Fruit fly (Drosophila melanogaster) whole organism, wandering third instar larva: ENCODE measurements around the gene CG18628.

Source experiments
- Abd-B ChIP-seq: fragments of >200 bp; optimal IDR thresholded peaks from 2 replicates; lab custom pipeline; 2017; ENCODE audit warnings: missing biosample characterization, missing genetic modification characterization
- CG32264 ChIP-seq: fragments of 200-800 bp; sonication (Bioruptor generic); optimal IDR thresholded peaks from 2 replicates; lab custom pipeline; 2016; ENCODE audit warnings: missing biosample characterization, missing genetic modification characterization
- CG9705 ChIP-seq: fragments of 200-800 bp; sonication (Bioruptor generic); optimal IDR thresholded peaks from 2 replicates; lab custom pipeline; 2018; ENCODE audit warnings: missing biosample characterization, mild to moderate bottlenecking, missing genetic modification characterization
- CrebA ChIP-seq: fragments of 200-800 bp; sonication (Bioruptor generic); optimal IDR thresholded peaks from 2 replicates; lab custom pipeline; 2016; ENCODE audit warnings: missing biosample characterization, mild to moderate bottlenecking, missing genetic modification characterization, borderline replicate concordance
- Dfd ChIP-seq: fragments of >200 bp; optimal IDR thresholded peaks from 2 replicates; lab custom pipeline; 2017; ENCODE audit warnings: missing biosample characterization, missing genetic modification characterization
- Dif ChIP-seq: fragments of 200-275, 200-300 bp; sonication (Bioruptor generic); optimal IDR thresholded peaks from 2 replicates; lab custom pipeline; 2018; ENCODE audit warnings: missing biosample characterization, missing genetic modification characterization; ENCODE audit not compliant: partially characterized antibody
- GATAd ChIP-seq: sonication (Bioruptor generic); optimal IDR thresholded peaks from 2 replicates; lab custom pipeline; 2016; ENCODE audit warnings: missing biosample characterization, missing genetic modification characterization
- HLH106 ChIP-seq: fragments of 200-800 bp; optimal IDR thresholded peaks from 3 replicates; lab custom pipeline; 2019; ENCODE audit warnings: missing biosample characterization, mild to moderate bottlenecking, missing genetic modification characterization, moderate library complexity
- Hnf4 ChIP-seq: fragments of 200-800 bp; sonication (Bioruptor generic); optimal IDR thresholded peaks from 2 replicates; lab custom pipeline; 2016; ENCODE audit warnings: missing biosample characterization, mild to moderate bottlenecking, missing genetic modification characterization
- Hr78 ChIP-seq: fragments of >200 bp; optimal IDR thresholded peaks from 2 replicates; lab custom pipeline; 2017; ENCODE audit warnings: missing biosample characterization, missing genetic modification characterization
- Hr83 ChIP-seq: fragments of 200-300 bp; sonication (Bioruptor generic); optimal IDR thresholded peaks from 2 replicates; lab custom pipeline; 2016; ENCODE audit warnings: missing biosample characterization, mild to moderate bottlenecking, missing genetic modification characterization, moderate library complexity; ENCODE audit not compliant: poor library complexity, severe bottlenecking
- Jra ChIP-seq: sonication (Bioruptor generic); optimal IDR thresholded peaks from 2 replicates; lab custom pipeline; 2016; ENCODE audit warnings: missing biosample characterization, missing genetic modification characterization
- Mio ChIP-seq: sonication (Bioruptor generic); optimal IDR thresholded peaks from 2 replicates; lab custom pipeline; 2016; ENCODE audit warnings: missing biosample characterization, missing genetic modification characterization
- Myc ChIP-seq: fragments of >200 bp; optimal IDR thresholded peaks from 2 replicates; lab custom pipeline; 2017
- N ChIP-seq: fragments of >200 bp; optimal IDR thresholded peaks from 2 replicates; lab custom pipeline; 2018; ENCODE audit warnings: missing biosample characterization, missing external identifiers, missing genetic modification characterization
- OdsH ChIP-seq: fragments of 200-800 bp; sonication (Bioruptor generic); optimal IDR thresholded peaks from 2 replicates; lab custom pipeline; 2016; ENCODE audit warnings: missing biosample characterization, mild to moderate bottlenecking, missing genetic modification characterization
- Rel ChIP-seq, 2 experiments: fragments of 200-800 bp; sonication (Bioruptor generic) in 1 of 2; optimal IDR thresholded peaks; 2 replicates in 1 of 2; 3 replicates in 1 of 2; lab custom pipeline; 2016 to 2019; ENCODE audit warnings: mild to moderate bottlenecking in 2 of 2, missing biosample characterization in 2 of 2, missing genetic modification characterization in 2 of 2, moderate library complexity in 1 of 2
- Sp1 ChIP-seq: fragments of 200-800 bp; sonication (Bioruptor generic); optimal IDR thresholded peaks from 3 replicates; lab custom pipeline; 2019; ENCODE audit warnings: missing biosample characterization, mild to moderate bottlenecking, missing genetic modification characterization, moderate library complexity
- Vsx2 ChIP-seq: fragments of 200-300, 225-300 bp; sonication (Bioruptor generic); optimal IDR thresholded peaks from 2 replicates; lab custom pipeline; 2018; ENCODE audit warnings: missing biosample characterization, missing genetic modification characterization; ENCODE audit not compliant: partially characterized antibody
- br ChIP-seq: fragments of 200-800 bp; sonication (Bioruptor generic); optimal IDR thresholded peaks from 2 replicates; lab custom pipeline; 2016; ENCODE audit warnings: missing biosample characterization, missing genetic modification characterization
- brk ChIP-seq: fragments of 200-800 bp; sonication (Bioruptor generic); optimal IDR thresholded peaks from 2 replicates; lab custom pipeline; 2016; ENCODE audit warnings: missing biosample characterization, mild to moderate bottlenecking, missing genetic modification characterization
- dl ChIP-seq, 2 experiments: fragments of 175-275, 200-275 bp in 1 of 2; fragments of 200-275 bp in 1 of 2; sonication (Bioruptor generic); optimal IDR thresholded peaks; lab custom pipeline; 2018; ENCODE audit warnings: mild to moderate bottlenecking in 2 of 2, missing biosample characterization in 2 of 2, missing genetic modification characterization in 2 of 2, moderate library complexity in 2 of 2; ENCODE audit not compliant: partially characterized antibody in 2 of 2, insufficient read depth in 1 of 2
- dmrt93B ChIP-seq: fragments of 200-800 bp; sonication (Bioruptor generic); optimal IDR thresholded peaks from 2 replicates; lab custom pipeline; 2018; ENCODE audit warnings: missing biosample characterization, mild to moderate bottlenecking, missing genetic modification characterization
- dsf ChIP-seq: sonication (Bioruptor generic); optimal IDR thresholded peaks from 2 replicates; lab custom pipeline; 2016; ENCODE audit warnings: missing biosample characterization, missing genetic modification characterization, borderline replicate concordance
- ey ChIP-seq: fragments of 200-800 bp; sonication (Bioruptor generic); optimal IDR thresholded peaks from 2 replicates; lab custom pipeline; 2016; ENCODE audit warnings: missing biosample characterization, missing genetic modification characterization
- foxo ChIP-seq, 2 experiments: fragments of 200-800 bp; sonication (Bioruptor generic); optimal IDR thresholded peaks; 2 replicates in 1 of 2; 3 replicates in 1 of 2; lab custom pipeline; 2016 to 2017; ENCODE audit warnings: missing biosample characterization in 2 of 2, missing genetic modification characterization in 2 of 2
- fru ChIP-seq: fragments of 200-800 bp; sonication (Bioruptor generic); optimal IDR thresholded peaks from 3 replicates; lab custom pipeline; 2016; ENCODE audit warnings: missing biosample characterization, mild to moderate bottlenecking, missing genetic modification characterization
- h ChIP-seq: fragments of 200-800 bp; sonication (Bioruptor generic); optimal IDR thresholded peaks from 3 replicates; lab custom pipeline; 2016; ENCODE audit warnings: missing biosample characterization, mild to moderate bottlenecking, missing genetic modification characterization
- jim ChIP-seq: fragments of 175-275, 200-325 bp; sonication (Bioruptor generic); optimal IDR thresholded peaks from 2 replicates; lab custom pipeline; 2016; ENCODE audit warnings: missing biosample characterization, mild to moderate bottlenecking, missing genetic modification characterization
- lola ChIP-seq: fragments of >200 bp; optimal IDR thresholded peaks from 2 replicates; lab custom pipeline; 2017; ENCODE audit warnings: missing biosample characterization, missing genetic modification characterization
- pan ChIP-seq: fragments of >200 bp; optimal IDR thresholded peaks from 2 replicates; lab custom pipeline; 2017
- psq ChIP-seq: fragments of 200-800 bp; sonication (Bioruptor generic); optimal IDR thresholded peaks from 3 replicates; lab custom pipeline; 2017; ENCODE audit warnings: missing biosample characterization, mild to moderate bottlenecking, missing genetic modification characterization, moderate library complexity
- rgr ChIP-seq: fragments of 200-800 bp; sonication (Bioruptor generic); optimal IDR thresholded peaks from 3 replicates; lab custom pipeline; 2016; ENCODE audit warnings: missing biosample characterization, mild to moderate bottlenecking, missing genetic modification characterization
- sage ChIP-seq: fragments of 200-800 bp; sonication (Bioruptor generic); optimal IDR thresholded peaks from 2 replicates; lab custom pipeline; 2016; ENCODE audit warnings: missing biosample characterization, mild to moderate bottlenecking, missing genetic modification characterization
- sv ChIP-seq: fragments of 200-800 bp; sonication (Bioruptor generic); optimal IDR thresholded peaks from 3 replicates; lab custom pipeline; 2016; ENCODE audit warnings: missing biosample characterization, missing genetic modification characterization
- tai ChIP-seq: sonication (Bioruptor generic); optimal IDR thresholded peaks from 2 replicates; lab custom pipeline; 2016; ENCODE audit warnings: missing biosample characterization, missing genetic modification characterization
- usp ChIP-seq: fragments of >200 bp; optimal IDR thresholded peaks from 2 replicates; lab custom pipeline; 2017; ENCODE audit warnings: missing biosample characterization, missing genetic modification characterization
- woc ChIP-seq: sonication (Bioruptor generic); optimal IDR thresholded peaks from 2 replicates; lab custom pipeline; 2016; ENCODE audit warnings: missing biosample characterization, mild to moderate bottlenecking, missing genetic modification characterization

CG18628 gene

dm6 chr3L:10681814-10682213 is 42.3 kb downstream of the CG18628 start:
- TF ChIP-seq CrebA (GFP tag; lab: Kevin White, UChicago): no peak
- no peak for TF ChIP-seq HLH106
- no peak for TF ChIP-seq CG32264 (GFP tag; lab: Kevin White, UChicago)
- peak; percentile 95 for TF ChIP-seq Dif (GFP tag; lab: Kevin White, UChicago)
- no peak for TF ChIP-seq pan (lab: Kevin White, UChicago)
- no peak for TF ChIP-seq Hr83
- TF ChIP-seq sage: peak; percentile 11
- no peak for TF ChIP-seq tai (GFP tag; lab: Kevin White, UChicago)
- TF ChIP-seq Sp1 (GFP tag; lab: Kevin White, UChicago): peak; percentile 2
- no peak for TF ChIP-seq Rel (GFP tag; optimal IDR thresholded peaks at IDR 0.05; lab: Kevin White, UChicago)
- peak; percentile 12 for TF ChIP-seq Rel (tag; optimal IDR thresholded peaks at IDR 0.05; lab: Kevin White, UChicago)
- TF ChIP-seq fru (GFP tag; lab: Kevin White, UChicago): no peak
- no peak for TF ChIP-seq woc (GFP tag; lab: Kevin White, UChicago)
- TF ChIP-seq dl (GFP tag; optimal IDR thresholded peaks at IDR 0.05; lab: Kevin White, UChicago; ENCODE audit: insufficient read depth in 1 of 2, partially characterized antibody in 2 of 2): peak; percentile 83 to 92
- no peak for TF ChIP-seq Myc (lab: Kevin White, UChicago)
- TF ChIP-seq N: no peak
- TF ChIP-seq rgr (GFP tag; lab: Kevin White, UChicago): peak; percentile 5
- no peak for TF ChIP-seq Vsx2 (GFP tag; lab: Kevin White, UChicago)
- TF ChIP-seq Dfd (GFP tag; lab: Kevin White, UChicago): peak; percentile 57
- no peak for TF ChIP-seq Hr78 (GFP tag; lab: Kevin White, UChicago)
- TF ChIP-seq Hnf4 (GFP tag; lab: Kevin White, UChicago): no peak
- peak; percentile 60 for TF ChIP-seq br
- no peak for TF ChIP-seq foxo (GFP tag; optimal IDR thresholded peaks at IDR 0.05; lab: Kevin White, UChicago)
- peak; percentile 57 for TF ChIP-seq h (GFP tag; lab: Kevin White, UChicago)
- TF ChIP-seq Jra (GFP tag; lab: Kevin White, UChicago): no peak
- TF ChIP-seq psq (GFP tag; lab: Kevin White, UChicago): peak; percentile 76
- TF ChIP-seq dsf (GFP tag; lab: Kevin White, UChicago): no peak

dm6 chr3L:10682725-10683367 is 43.3 kb downstream of the CG18628 start:
- TF ChIP-seq HLH106: peak; percentile 97
- peak; percentile 91 for TF ChIP-seq brk (GFP tag; lab: Kevin White, UChicago)
- TF ChIP-seq psq (GFP tag; lab: Kevin White, UChicago): peak; percentile 97
- TF ChIP-seq Vsx2 (GFP tag; lab: Kevin White, UChicago): no peak
- TF ChIP-seq dsf (GFP tag; lab: Kevin White, UChicago): peak; percentile 72
- TF ChIP-seq Mio (GFP tag; lab: Kevin White, UChicago): peak; percentile 39
- TF ChIP-seq Sp1 (GFP tag; lab: Kevin White, UChicago): peak; percentile 98
- TF ChIP-seq dl (GFP tag; optimal IDR thresholded peaks at IDR 0.05; lab: Kevin White, UChicago; ENCODE audit: insufficient read depth in 1 of 2, partially characterized antibody in 2 of 2): peak in 1 of 2 experiments; percentile 0
- TF ChIP-seq CG9705 (GFP tag; lab: Kevin White, UChicago): peak; percentile 93
- TF ChIP-seq Jra (GFP tag; lab: Kevin White, UChicago): peak; percentile 72
- TF ChIP-seq Rel (GFP tag; optimal IDR thresholded peaks at IDR 0.05; lab: Kevin White, UChicago): peak; percentile 86
- TF ChIP-seq Rel (tag; optimal IDR thresholded peaks at IDR 0.05; lab: Kevin White, UChicago): peak; percentile 76
- TF ChIP-seq OdsH (GFP tag; lab: Kevin White, UChicago): peak; percentile 98
- peak; percentile 81 for TF ChIP-seq Hnf4 (GFP tag; lab: Kevin White, UChicago)
- TF ChIP-seq Hr83: peak; percentile 96
- TF ChIP-seq CG32264 (GFP tag; lab: Kevin White, UChicago): peak; percentile 51
- no peak for TF ChIP-seq CrebA (GFP tag; lab: Kevin White, UChicago)
- peak; percentile 94 for TF ChIP-seq fru (GFP tag; lab: Kevin White, UChicago)
- TF ChIP-seq lola (GFP tag; lab: Kevin White, UChicago): no peak
- TF ChIP-seq Myc (lab: Kevin White, UChicago): no peak
- TF ChIP-seq ey (GFP tag; lab: Kevin White, UChicago): peak; percentile 91
- TF ChIP-seq h (GFP tag; lab: Kevin White, UChicago): peak; percentile 96
- peak; percentile 68 for TF ChIP-seq GATAd (GFP tag; lab: Kevin White, UChicago)
- TF ChIP-seq woc (GFP tag; lab: Kevin White, UChicago): peak; percentile 91
- TF ChIP-seq pan (lab: Kevin White, UChicago): no peak
- TF ChIP-seq Hr78 (GFP tag; lab: Kevin White, UChicago): no peak
- TF ChIP-seq rgr (GFP tag; lab: Kevin White, UChicago): peak; percentile 96
- peak; percentile 98 for TF ChIP-seq sv (GFP tag; lab: Kevin White, UChicago)
- TF ChIP-seq tai (GFP tag; lab: Kevin White, UChicago): peak; percentile 68
- no peak for TF ChIP-seq N
- TF ChIP-seq foxo (GFP tag; optimal IDR thresholded peaks at IDR 0.05; lab: Kevin White, UChicago): peak; percentile 27 to 98
- TF ChIP-seq Dfd (GFP tag; lab: Kevin White, UChicago): peak; percentile 97
- TF ChIP-seq sage: peak; percentile 86
- TF ChIP-seq jim (GFP tag; lab: Kevin White, UChicago): peak; percentile 93
- TF ChIP-seq usp (GFP tag; lab: Kevin White, UChicago): no peak
- TF ChIP-seq Abd-B (GFP tag; lab: Kevin White, UChicago): no peak
- peak; percentile 97 for TF ChIP-seq dmrt93B (GFP tag; lab: Kevin White, UChicago)
- TF ChIP-seq br: peak; percentile 87
- TF ChIP-seq Dif (GFP tag; lab: Kevin White, UChicago): peak; percentile 64
